Worm (Caenorhabditis elegans) whole organism, late embryonic: ENCODE measurements around the gene pygl-1.
A peak's percentile ranks its signal among the peaks of the same experiment; 100 is the strongest.

Source experiments
- C38D4.7 ChIP-seq: fragments of 200-800 bp; sonication (Bioruptor generic); optimal IDR thresholded peaks from 2 replicates; lab custom pipeline; 2018; ENCODE audit warnings: mild to moderate bottlenecking, missing genetic modification characterization, moderate library complexity, missing compliant biosample characterization
- T23F11.4 ChIP-seq: fragments of 200-800 bp; sonication (Bioruptor generic); optimal IDR thresholded peaks from 2 replicates; lab custom pipeline; 2018; ENCODE audit warnings: mild to moderate bottlenecking, missing genetic modification characterization, missing compliant biosample characterization
- Y22D7AL.16 ChIP-seq: sonication (generic microtip); optimal IDR thresholded peaks from 2 replicates; lab custom pipeline; 2016; ENCODE audit warnings: missing genetic modification characterization, missing compliant biosample characterization
- ahr-1 ChIP-seq: sonication (generic microtip); optimal IDR thresholded peaks from 2 replicates; lab custom pipeline; 2016; ENCODE audit warnings: missing genetic modification characterization, missing compliant biosample characterization
- ama-1 ChIP-seq: fragments of 150-350 bp; optimal IDR thresholded peaks from 2 replicates; lab custom pipeline; 2014
- ceh-14 ChIP-seq: sonication (generic microtip); optimal IDR thresholded peaks from 2 replicates; lab custom pipeline; 2016; ENCODE audit warnings: missing genotype, missing genetic modification characterization, missing compliant biosample characterization
- ceh-18 ChIP-seq: sonication (generic microtip); optimal IDR thresholded peaks from 2 replicates; lab custom pipeline; 2016; ENCODE audit warnings: missing genetic modification characterization, missing compliant biosample characterization
- ceh-2 ChIP-seq: sonication (generic microtip); optimal IDR thresholded peaks from 2 replicates; lab custom pipeline; 2016; ENCODE audit warnings: missing genotype, missing genetic modification characterization, missing compliant biosample characterization
- ceh-22 ChIP-seq: sonication (generic microtip); optimal IDR thresholded peaks from 2 replicates; lab custom pipeline; 2017; ENCODE audit warnings: missing biosample characterization, missing genetic modification characterization
- ceh-31 ChIP-seq: sonication (generic microtip); optimal IDR thresholded peaks from 2 replicates; lab custom pipeline; 2016; ENCODE audit warnings: missing genetic modification characterization, missing compliant biosample characterization
- ceh-48 ChIP-seq: sonication (generic microtip); optimal IDR thresholded peaks from 2 replicates; lab custom pipeline; 2016; ENCODE audit warnings: missing genetic modification characterization, inconsistent platforms, missing compliant biosample characterization
- ceh-6 ChIP-seq: fragments of 200-800 bp; sonication (Bioruptor generic); optimal IDR thresholded peaks from 2 replicates; lab custom pipeline; 2018; ENCODE audit warnings: mild to moderate bottlenecking, missing genetic modification characterization, missing compliant biosample characterization
- ceh-9 ChIP-seq: sonication (generic microtip); optimal IDR thresholded peaks from 2 replicates; lab custom pipeline; 2016; ENCODE audit warnings: mild to moderate bottlenecking, missing genetic modification characterization, inconsistent platforms, missing compliant biosample characterization
- che-1 ChIP-seq: sonication (generic microtip); optimal IDR thresholded peaks from 2 replicates; lab custom pipeline; 2016; ENCODE audit warnings: mild to moderate bottlenecking, missing genetic modification characterization, missing compliant biosample characterization
- dmd-4 ChIP-seq: sonication (generic microtip); optimal IDR thresholded peaks from 2 replicates; lab custom pipeline; 2016; ENCODE audit warnings: borderline replicate concordance, missing genetic modification characterization, missing compliant biosample characterization
- dve-1 ChIP-seq: sonication (generic microtip); optimal IDR thresholded peaks from 2 replicates; lab custom pipeline; 2017; ENCODE audit warnings: antibody characterized with exemption, mild to moderate bottlenecking, missing genetic modification characterization, missing compliant biosample characterization
- eyg-1 ChIP-seq: sonication (generic microtip); optimal IDR thresholded peaks from 2 replicates; lab custom pipeline; 2016; ENCODE audit warnings: missing genotype, missing genetic modification characterization, missing compliant biosample characterization
- fax-1 ChIP-seq: sonication (generic microtip); optimal IDR thresholded peaks from 2 replicates; lab custom pipeline; 2016; ENCODE audit warnings: missing genotype, missing genetic modification characterization, missing compliant biosample characterization
- fkh-10 ChIP-seq: fragments of 150-350 bp; optimal IDR thresholded peaks from 2 replicates; lab custom pipeline; 2014; ENCODE audit warnings: missing biosample characterization, missing genetic modification reagents, missing genetic modification characterization
- fkh-6 ChIP-seq: sonication (generic microtip); optimal IDR thresholded peaks from 2 replicates; lab custom pipeline; 2016; ENCODE audit warnings: missing genetic modification characterization, missing compliant biosample characterization
- hlh-15 ChIP-seq: sonication (generic microtip); optimal IDR thresholded peaks from 2 replicates; lab custom pipeline; 2016; ENCODE audit warnings: missing genetic modification characterization, missing compliant biosample characterization
- hlh-6 ChIP-seq: sonication (generic microtip); optimal IDR thresholded peaks from 2 replicates; lab custom pipeline; 2016; ENCODE audit warnings: missing genotype, missing genetic modification characterization, missing compliant biosample characterization
- hlh-8 ChIP-seq: sonication (generic microtip); optimal IDR thresholded peaks from 2 replicates; lab custom pipeline; 2016; ENCODE audit warnings: missing genotype, missing genetic modification characterization, missing compliant biosample characterization
- lin-11 ChIP-seq: fragments of 200-800 bp; sonication (Bioruptor generic); optimal IDR thresholded peaks from 2 replicates; lab custom pipeline; 2018; ENCODE audit warnings: mild to moderate bottlenecking, missing genetic modification characterization, missing compliant biosample characterization
- mec-3 ChIP-seq: sonication (generic microtip); optimal IDR thresholded peaks from 2 replicates; lab custom pipeline; 2016; ENCODE audit warnings: borderline replicate concordance, missing genetic modification characterization, missing compliant biosample characterization
- nfya-1 ChIP-seq: sonication (generic microtip); optimal IDR thresholded peaks from 2 replicates; lab custom pipeline; 2017; ENCODE audit warnings: missing genetic modification characterization, mild to moderate bottlenecking, missing compliant biosample characterization, antibody characterized with exemption, moderate library complexity
- nhr-11 ChIP-seq: fragments of 150-350 bp; optimal IDR thresholded peaks from 2 replicates; lab custom pipeline; 2014; ENCODE audit warnings: missing biosample characterization, missing genetic modification characterization
- npax-4 ChIP-seq: sonication (generic microtip); optimal IDR thresholded peaks from 2 replicates; lab custom pipeline; 2016; ENCODE audit warnings: missing genetic modification characterization, missing compliant biosample characterization
- odd-2 ChIP-seq: sonication (generic microtip); optimal IDR thresholded peaks from 2 replicates; lab custom pipeline; 2017; ENCODE audit warnings: antibody characterized with exemption, mild to moderate bottlenecking, missing genetic modification characterization, missing compliant biosample characterization
- pag-3 ChIP-seq: sonication (generic microtip); optimal IDR thresholded peaks from 2 replicates; lab custom pipeline; 2016; ENCODE audit warnings: missing compliant biosample characterization, missing genetic modification characterization, borderline replicate concordance
- pha-2 ChIP-seq: sonication (generic microtip); optimal IDR thresholded peaks from 2 replicates; lab custom pipeline; 2017; ENCODE audit warnings: mild to moderate bottlenecking, missing genetic modification characterization, missing compliant biosample characterization
- pqm-1 ChIP-seq: sonication (generic microtip); optimal IDR thresholded peaks from 2 replicates; lab custom pipeline; 2016; ENCODE audit warnings: missing genetic modification characterization, missing compliant biosample characterization
- pros-1 ChIP-seq: fragments of 150-350 bp; optimal IDR thresholded peaks from 2 replicates; lab custom pipeline; 2014; ENCODE audit warnings: missing biosample characterization, missing genetic modification reagents, missing genetic modification characterization
- rnt-1 ChIP-seq: sonication (generic microtip); optimal IDR thresholded peaks from 2 replicates; lab custom pipeline; 2016; ENCODE audit warnings: missing genetic modification characterization, missing compliant biosample characterization
- sox-2 ChIP-seq: fragments of 200-800 bp; sonication (Bioruptor generic); IDR thresholded peaks from 2 replicates; pipeline ENCODE4 v1.3.6; 2022; ENCODE audit warnings: missing genetic modification reagents, missing genetic modification characterization, missing compliant biosample characterization
- sox-4 ChIP-seq: sonication (generic microtip); optimal IDR thresholded peaks from 2 replicates; lab custom pipeline; 2017; ENCODE audit warnings: mild to moderate bottlenecking, missing genetic modification characterization, inconsistent platforms, missing compliant biosample characterization
- syd-9 ChIP-seq: sonication (generic microtip); optimal IDR thresholded peaks from 2 replicates; lab custom pipeline; 2016; ENCODE audit warnings: mild to moderate bottlenecking, missing genetic modification characterization, moderate library complexity, missing compliant biosample characterization
- tbx-7 ChIP-seq: sonication (generic microtip); optimal IDR thresholded peaks from 2 replicates; lab custom pipeline; 2016; ENCODE audit warnings: missing genotype, missing genetic modification characterization, missing compliant biosample characterization
- ttx-3 ChIP-seq: sonication (generic microtip); optimal IDR thresholded peaks from 2 replicates; lab custom pipeline; 2016; ENCODE audit warnings: missing genetic modification reagents, missing genetic modification characterization, missing compliant biosample characterization
- unc-42 ChIP-seq: sonication (generic microtip); optimal IDR thresholded peaks from 2 replicates; lab custom pipeline; 2016; ENCODE audit warnings: missing genotype, missing genetic modification characterization, missing compliant biosample characterization
- unc-86 ChIP-seq: sonication (generic microtip); optimal IDR thresholded peaks from 2 replicates; lab custom pipeline; 2016; ENCODE audit warnings: missing genetic modification characterization, missing compliant biosample characterization
- zip-5 ChIP-seq: sonication (generic microtip); optimal IDR thresholded peaks from 2 replicates; lab custom pipeline; 2016; ENCODE audit warnings: missing genetic modification characterization, missing compliant biosample characterization
- ztf-16 ChIP-seq: sonication (generic microtip); optimal IDR thresholded peaks from 2 replicates; lab custom pipeline; 2017; ENCODE audit warnings: missing genetic modification characterization, missing compliant biosample characterization

Gene pygl-1

ce11 chrV:3583622-3584021, 4.8 kb downstream of the pygl-1 start:
- TF ChIP-seq eyg-1 (tag; lab: Kevin White, UChicago) = no peak
- TF ChIP-seq fkh-6 (tag; lab: Kevin White, UChicago) = no peak
- no peak for TF ChIP-seq C38D4.7 (GFP tag; lab: Kevin White, UChicago)
- no peak for TF ChIP-seq Y22D7AL.16 (tag; lab: Kevin White, UChicago)
- TF ChIP-seq ttx-3 (tag; lab: Kevin White, UChicago) = no peak
- no peak for TF ChIP-seq hlh-8 (tag; lab: Kevin White, UChicago)
- no peak for TF ChIP-seq nhr-11
- TF ChIP-seq dve-1 = no peak
- no peak for TF ChIP-seq sox-2 (GFP tag; lab: Robert Waterston, UW)
- no peak for TF ChIP-seq unc-42 (tag; lab: Kevin White, UChicago)
- TF ChIP-seq dmd-4 (tag; lab: Kevin White, UChicago) = no peak
- TF ChIP-seq unc-86 (tag; lab: Kevin White, UChicago) = no peak
- no peak for TF ChIP-seq ceh-48 (tag; lab: Kevin White, UChicago)
- TF ChIP-seq ceh-6 (GFP tag; lab: Kevin White, UChicago) = no peak
- no peak for TF ChIP-seq pag-3 (tag; lab: Kevin White, UChicago)
- no peak for TF ChIP-seq lin-11 (tag; lab: Kevin White, UChicago)
- TF ChIP-seq hlh-15 = no peak
- TF ChIP-seq ama-1 (lab: Kevin White, UChicago) = no peak
- TF ChIP-seq ceh-22 (tag; lab: Kevin White, UChicago) = no peak

DNA sequence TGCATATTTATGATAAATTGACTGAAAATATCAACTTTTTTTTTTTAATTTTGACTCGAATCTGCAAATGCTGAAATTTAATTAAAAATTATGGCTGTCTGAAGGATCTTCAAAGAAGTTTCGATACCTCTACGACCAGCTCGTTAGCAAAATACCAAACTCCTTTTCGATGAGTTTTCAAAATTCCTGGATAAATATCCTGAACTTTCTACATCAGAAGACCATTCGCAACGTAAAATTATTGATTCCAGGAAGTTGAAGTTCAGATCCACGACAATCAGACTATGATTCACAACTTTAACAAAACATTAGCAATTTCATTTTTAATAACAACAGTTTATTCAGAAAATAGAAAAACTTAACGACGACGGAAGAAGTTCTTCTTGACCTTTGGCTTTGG, 6.2 kb downstream of the pygl-1 start:
- TF ChIP-seq ceh-31 (no peak), nfya-1 (tag; lab: Kevin White, UChicago) (no peak), ceh-18 (tag; lab: Kevin White, UChicago) (no peak)

DNA sequence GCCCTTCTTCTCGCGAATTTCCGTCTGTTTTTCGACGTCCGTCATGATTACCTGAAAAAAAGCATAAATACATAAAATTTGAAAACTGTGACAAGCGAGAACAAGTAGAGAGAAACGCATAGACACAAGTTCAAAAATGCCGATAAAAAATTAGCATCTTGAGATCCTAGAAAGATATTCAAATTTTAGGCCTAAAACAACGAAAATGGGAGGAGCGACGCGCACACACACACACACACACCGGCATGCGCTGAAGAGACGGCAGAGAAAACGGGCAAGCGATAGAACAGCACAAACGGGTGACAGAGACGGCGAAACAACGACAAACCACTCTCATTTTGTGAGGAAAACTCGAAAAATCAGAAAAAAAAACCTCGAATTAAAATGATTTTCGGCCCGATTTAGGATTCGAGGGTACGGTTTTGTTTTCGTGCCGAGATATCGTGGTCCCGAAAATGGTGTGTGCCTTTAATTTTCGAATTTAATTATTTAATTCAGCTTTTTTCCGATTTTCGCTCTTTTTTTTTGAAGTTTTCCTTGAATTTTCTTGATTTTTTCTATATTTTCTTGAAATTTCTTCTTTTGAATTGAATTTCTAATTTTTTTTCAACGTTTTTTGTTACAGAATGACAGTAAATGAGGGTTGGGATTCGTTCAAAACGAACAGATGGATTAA, 7.3 kb downstream of the pygl-1 start, which contains the start of the genes rpl-11.1 and T22F3.2:
TSS of gene rpl-11.1 (minus strand) at position 51 of the 676 bp plus-strand sequence.
TSS of gene T22F3.2 (plus strand) at position 626 of the 676 bp plus-strand sequence.
- TF ChIP-seq eyg-1 (tag; lab: Kevin White, UChicago) (no peak), nfya-1 (tag; lab: Kevin White, UChicago) (peak; percentile 14)
- TF ChIP-seq, all 69 proteins: peak for 1

DNA sequence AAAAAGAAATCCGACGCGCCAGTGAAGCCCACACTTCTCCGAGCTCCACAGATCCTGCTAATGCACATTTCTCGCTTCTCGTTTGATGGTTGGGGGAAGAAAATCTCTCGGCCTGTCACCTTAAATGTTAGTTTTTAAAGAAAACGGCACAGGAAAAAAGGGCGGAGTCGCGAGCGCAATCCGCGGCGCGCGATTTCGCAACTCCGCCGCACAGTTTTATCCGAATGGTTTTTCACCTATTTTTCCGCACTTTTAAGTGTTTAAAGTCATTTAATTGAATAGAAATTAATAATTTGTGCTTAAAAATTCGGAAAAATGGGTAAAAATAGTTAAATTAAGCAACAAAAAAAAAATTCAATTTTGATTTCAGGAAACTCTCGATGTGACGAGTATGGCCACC, 8.8 kb downstream of the pygl-1 start:
- peak; percentile 45 for TF ChIP-seq dmd-4 (tag; lab: Kevin White, UChicago)
- TF ChIP-seq ztf-16 (tag; lab: Kevin White, UChicago) = peak; percentile 15
- TF ChIP-seq fkh-10 = no peak
- TF ChIP-seq ttx-3 (tag; lab: Kevin White, UChicago) = peak; percentile 64
- TF ChIP-seq npax-4 (tag; lab: Kevin White, UChicago) = peak; percentile 27
- no peak for TF ChIP-seq unc-42 (tag; lab: Kevin White, UChicago)
- peak; percentile 70 for TF ChIP-seq che-1 (tag; lab: Kevin White, UChicago)
- no peak for TF ChIP-seq pqm-1
- no peak for TF ChIP-seq syd-9 (tag; lab: Kevin White, UChicago)
- peak; percentile 62 for TF ChIP-seq ceh-31
- TF ChIP-seq sox-4 (tag; lab: Kevin White, UChicago) = peak; percentile 73
- no peak for TF ChIP-seq pag-3 (tag; lab: Kevin White, UChicago)
- peak; percentile 66 for TF ChIP-seq odd-2 (tag; lab: Kevin White, UChicago)
- peak; percentile 16 for TF ChIP-seq zip-5
- peak; percentile 39 for TF ChIP-seq ceh-2 (tag; lab: Kevin White, UChicago)
- TF ChIP-seq pros-1 (tag; lab: Kevin White, UChicago) = no peak
- no peak for TF ChIP-seq T23F11.4 (GFP tag; lab: Kevin White, UChicago)
- peak; percentile 54 for TF ChIP-seq C38D4.7 (GFP tag; lab: Kevin White, UChicago)
- TF ChIP-seq hlh-6 (tag; lab: Kevin White, UChicago) = no peak
- no peak for TF ChIP-seq ceh-9
- TF ChIP-seq pha-2 (tag; lab: Kevin White, UChicago) = peak; percentile 80
- TF ChIP-seq Y22D7AL.16 (tag; lab: Kevin White, UChicago) = no peak
- TF ChIP-seq hlh-15 = peak; percentile 31
- no peak for TF ChIP-seq ahr-1 (tag; lab: Kevin White, UChicago)
- no peak for TF ChIP-seq ceh-22 (tag; lab: Kevin White, UChicago)
- peak; percentile 20 for TF ChIP-seq fax-1 (tag; lab: Kevin White, UChicago)
- peak; percentile 9 for TF ChIP-seq ceh-14
- TF ChIP-seq tbx-7 (tag; lab: Kevin White, UChicago) = no peak
- TF ChIP-seq lin-11 (tag; lab: Kevin White, UChicago) = peak; percentile 50
- TF ChIP-seq rnt-1 (tag; lab: Kevin White, UChicago) = no peak
- TF ChIP-seq mec-3 (tag; lab: Kevin White, UChicago) = peak; percentile 13
